Fruit fly (Drosophila melanogaster) whole organism, embryonic: ENCODE measurements around the gene hyd.

Experiments
- B-H1 ChIP-seq: fragments of 200-800 bp; sonication (Bioruptor generic); IDR thresholded peaks from 3 replicates; pipeline ENCODE4 v1.3.6; 2022; ENCODE audit warnings: missing biosample characterization, missing genetic modification characterization
- Bteb2 ChIP-seq: fragments of 200-800 bp; sonication (Bioruptor generic); optimal IDR thresholded peaks from 2 replicates; lab custom pipeline; 2016; ENCODE audit warnings: missing biosample characterization, missing genetic modification characterization
- CG10267 ChIP-seq: fragments of 200-800 bp; sonication (Bioruptor generic); optimal IDR thresholded peaks from 2 replicates; lab custom pipeline; 2018; ENCODE audit warnings: missing biosample characterization, mild to moderate bottlenecking, missing genetic modification characterization, moderate library complexity
- CG16813 ChIP-seq: fragments of 200-800 bp; sonication (Bioruptor generic); IDR thresholded peaks from 3 replicates; pipeline ENCODE4 v1.3.6; 2022; ENCODE audit warnings: missing biosample characterization, missing genetic modification characterization; ENCODE audit not compliant: partially characterized antibody
- CG17912 ChIP-seq: fragments of 200-800 bp; sonication (Bioruptor generic); optimal IDR thresholded peaks from 2 replicates; lab custom pipeline; 2018; ENCODE audit warnings: missing biosample characterization, mild to moderate bottlenecking, missing genetic modification characterization
- CG2116 ChIP-seq: fragments of 200-800 bp; sonication (Bioruptor generic); optimal IDR thresholded peaks from 3 replicates; lab custom pipeline; 2018; ENCODE audit warnings: missing biosample characterization, mild to moderate bottlenecking, missing genetic modification characterization
- CG2129 ChIP-seq: fragments of 200-800 bp; sonication (Bioruptor generic); IDR thresholded peaks from 2 replicates; pipeline ENCODE4 v1.3.6; 2022; ENCODE audit warnings: missing biosample characterization, missing genetic modification characterization; ENCODE audit not compliant: partially characterized antibody
- CG33213 ChIP-seq: fragments of 200-800 bp; sonication (Bioruptor generic); optimal IDR thresholded peaks from 3 replicates; lab custom pipeline; 2016; ENCODE audit warnings: missing biosample characterization, missing genetic modification characterization
- CG34224 ChIP-seq: fragments of 200-800 bp; sonication (Bioruptor generic); IDR thresholded peaks from 3 replicates; pipeline ENCODE4 v1.3.6; 2022; ENCODE audit warnings: missing biosample characterization, missing genetic modification characterization; ENCODE audit not compliant: partially characterized antibody
- CG3995 ChIP-seq: fragments of 200-800 bp; sonication (Bioruptor generic); optimal IDR thresholded peaks from 3 replicates; lab custom pipeline; 2016; ENCODE audit warnings: missing biosample characterization, missing genetic modification characterization
- CG6175 ChIP-seq: fragments of 200-800 bp; sonication (Bioruptor generic); IDR thresholded peaks from 3 replicates; pipeline ENCODE4 v1.3.6; 2022; ENCODE audit warnings: missing biosample characterization, missing genetic modification characterization
- CG7556 ChIP-seq: fragments of 200-800 bp; sonication (Bioruptor generic); optimal IDR thresholded peaks from 2 replicates; lab custom pipeline; 2017; ENCODE audit warnings: missing biosample characterization, mild to moderate bottlenecking, missing genetic modification characterization
- CG7928 ChIP-seq: fragments of 200-800 bp; sonication (Bioruptor generic); optimal IDR thresholded peaks from 2 replicates; lab custom pipeline; 2017; ENCODE audit warnings: missing biosample characterization, mild to moderate bottlenecking, missing genetic modification characterization
- CG8290 ChIP-seq, 3 experiments: fragments of 200-800 bp; sonication (Bioruptor generic); optimal IDR thresholded peaks; 2 replicates each; lab custom pipeline; 2016 to 2019; ENCODE audit warnings: missing biosample characterization in 3 of 3, missing genetic modification characterization in 3 of 3, mild to moderate bottlenecking in 2 of 3, moderate library complexity in 1 of 3
- Camta ChIP-seq: fragments of 200-800 bp; sonication (Bioruptor generic); optimal IDR thresholded peaks from 2 replicates; lab custom pipeline; 2016; ENCODE audit warnings: missing biosample characterization, missing genetic modification characterization
- D19B ChIP-seq: fragments of 200-800 bp; sonication (Bioruptor generic); optimal IDR thresholded peaks from 2 replicates; lab custom pipeline; 2017; ENCODE audit warnings: missing biosample characterization, mild to moderate bottlenecking, missing genetic modification characterization
- Dek ChIP-seq: fragments of 200-800 bp; sonication (Bioruptor generic); optimal IDR thresholded peaks from 3 replicates; lab custom pipeline; 2019; ENCODE audit warnings: missing biosample characterization, mild to moderate bottlenecking, missing genetic modification characterization, moderate library complexity
- Dfd ChIP-seq, 2 experiments: fragments of >200 bp; optimal IDR thresholded peaks; 2 replicates each; lab custom pipeline; 2017; ENCODE audit warnings: missing biosample characterization in 2 of 2, missing genetic modification characterization in 2 of 2
- Dll ChIP-seq: fragments of 200-800 bp; sonication (Bioruptor generic); IDR thresholded peaks from 4 replicates; pipeline ENCODE4 v1.3.6; 2022; ENCODE audit warnings: missing biosample characterization, missing genetic modification characterization; ENCODE audit not compliant: partially characterized antibody
- Dref ChIP-seq: fragments of 200-800 bp; sonication (Bioruptor generic); IDR thresholded peaks from 2 replicates; pipeline ENCODE4 v1.3.6; 2022; ENCODE audit warnings: missing biosample characterization, missing genetic modification characterization
- Drgx ChIP-seq: fragments of 200-800 bp; sonication (Bioruptor generic); IDR thresholded peaks from 2 replicates; pipeline ENCODE4 v1.3.6; 2022; ENCODE audit warnings: missing biosample characterization, missing genetic modification characterization
- E2f2 ChIP-seq: fragments of 200-800 bp; sonication (Bioruptor generic); IDR thresholded peaks from 2 replicates; pipeline ENCODE4 v1.3.6; 2022; ENCODE audit warnings: missing biosample characterization, missing genetic modification characterization
- MBD-R2 ChIP-seq: fragments of 200-800 bp; sonication (Bioruptor generic); IDR thresholded peaks from 2 replicates; pipeline ENCODE4 v1.3.6; 2022; ENCODE audit warnings: missing biosample characterization, missing genetic modification characterization
- NC2β ChIP-seq: fragments of 200-800 bp; sonication (Bioruptor generic); optimal IDR thresholded peaks from 2 replicates; lab custom pipeline; 2016; ENCODE audit warnings: missing biosample characterization, missing genetic modification characterization
- Spps ChIP-seq: fragments of 200-800 bp; sonication (Bioruptor generic); optimal IDR thresholded peaks from 2 replicates; lab custom pipeline; 2018; ENCODE audit warnings: missing biosample characterization, mild to moderate bottlenecking, missing genetic modification characterization
- ab ChIP-seq: fragments of 200-800 bp; sonication (Bioruptor generic); optimal IDR thresholded peaks from 2 replicates; lab custom pipeline; 2016; ENCODE audit warnings: missing biosample characterization, missing genetic modification characterization
- bab2 ChIP-seq: fragments of 200-800 bp; sonication (Bioruptor generic); optimal IDR thresholded peaks from 2 replicates; lab custom pipeline; 2016; ENCODE audit warnings: missing biosample characterization, missing genetic modification characterization
- bigmax ChIP-seq: fragments of 200-800 bp; sonication (Bioruptor generic); optimal IDR thresholded peaks from 2 replicates; lab custom pipeline; 2018; ENCODE audit warnings: missing biosample characterization, mild to moderate bottlenecking, missing genetic modification characterization
- btn ChIP-seq: fragments of 200-800 bp; sonication (Bioruptor generic); optimal IDR thresholded peaks from 2 replicates; lab custom pipeline; 2016; ENCODE audit warnings: missing biosample characterization, missing genetic modification characterization
- dmrt11E ChIP-seq: fragments of 200-800 bp; sonication (Bioruptor generic); optimal IDR thresholded peaks from 3 replicates; lab custom pipeline; 2018; ENCODE audit warnings: missing biosample characterization, mild to moderate bottlenecking, missing genetic modification characterization, moderate library complexity
- en ChIP-seq: fragments of 200-800 bp; sonication (Bioruptor generic); optimal IDR thresholded peaks from 2 replicates; lab custom pipeline; 2016; ENCODE audit warnings: missing biosample characterization, missing genetic modification characterization
- fd64A ChIP-seq: fragments of 200-800 bp; sonication (Bioruptor generic); optimal IDR thresholded peaks from 3 replicates; lab custom pipeline; 2018; ENCODE audit warnings: missing biosample characterization, mild to moderate bottlenecking, missing genetic modification characterization
- gcm2 ChIP-seq: fragments of 200-800 bp; sonication (Bioruptor generic); optimal IDR thresholded peaks from 2 replicates; lab custom pipeline; 2016; ENCODE audit warnings: missing biosample characterization, missing genetic modification characterization
- gem ChIP-seq: fragments of 200-800 bp; sonication (Bioruptor generic); optimal IDR thresholded peaks from 2 replicates; lab custom pipeline; 2019; ENCODE audit warnings: missing biosample characterization, mild to moderate bottlenecking, missing genetic modification characterization, moderate library complexity
- knrl ChIP-seq: fragments of 200-800 bp; sonication (Bioruptor generic); IDR thresholded peaks from 3 replicates; pipeline ENCODE4 v1.3.6; 2022; ENCODE audit warnings: missing biosample characterization, missing genetic modification characterization; ENCODE audit not compliant: partially characterized antibody
- ro ChIP-seq: fragments of 200-800 bp; sonication (Bioruptor generic); IDR thresholded peaks from 2 replicates; pipeline ENCODE4 v1.3.6; 2022; ENCODE audit warnings: missing biosample characterization, missing genetic modification characterization
- scrt ChIP-seq: fragments of 200-800 bp; sonication (Bioruptor generic); optimal IDR thresholded peaks from 2 replicates; lab custom pipeline; 2018; ENCODE audit warnings: missing biosample characterization, mild to moderate bottlenecking, missing genetic modification characterization, moderate library complexity
- sisA ChIP-seq: fragments of 200-800 bp; sonication (Bioruptor generic); IDR thresholded peaks from 2 replicates; pipeline ENCODE4 v1.3.6; 2022; ENCODE audit warnings: missing biosample characterization, missing genetic modification characterization
- slp2 ChIP-seq: fragments of 200-800 bp; sonication (Bioruptor generic); optimal IDR thresholded peaks from 2 replicates; lab custom pipeline; 2016; ENCODE audit warnings: missing biosample characterization, missing genetic modification characterization
- tgo ChIP-seq: fragments of 200-800 bp; sonication (Bioruptor generic); IDR thresholded peaks from 3 replicates; pipeline ENCODE4 v1.3.6; 2022; ENCODE audit warnings: missing biosample characterization, missing genetic modification characterization
- tx ChIP-seq: fragments of 200-800 bp; sonication (Bioruptor generic); optimal IDR thresholded peaks from 2 replicates; lab custom pipeline; 2016; ENCODE audit warnings: missing biosample characterization, missing genetic modification characterization
- unc-4 ChIP-seq: fragments of 200-800 bp; sonication (Bioruptor generic); IDR thresholded peaks from 2 replicates; pipeline ENCODE4 v1.3.6; 2022; ENCODE audit warnings: missing biosample characterization, missing genetic modification characterization; ENCODE audit not compliant: partially characterized antibody
- vnd ChIP-seq: fragments of 200-800 bp; sonication (Bioruptor generic); IDR thresholded peaks from 3 replicates; pipeline ENCODE4 v1.3.6; 2022; ENCODE audit warnings: missing biosample characterization, missing genetic modification characterization; ENCODE audit not compliant: partially characterized antibody
- wek ChIP-seq: fragments of 200-800 bp; sonication (Bioruptor generic); optimal IDR thresholded peaks from 3 replicates; lab custom pipeline; 2018; ENCODE audit warnings: missing biosample characterization, mild to moderate bottlenecking, missing genetic modification characterization, moderate library complexity
- yki ChIP-seq: fragments of >200 bp; optimal IDR thresholded peaks from 3 replicates; lab custom pipeline; 2018

hyd gene

dm6 chr3R:9756187-9756586, 30.8 kb upstream of the hyd start, which contains the start of the genes Alg12 and Rpt3R (continued):
- no peak for TF ChIP-seq ro (GFP tag; lab: Robert Waterston, UW)
- TF ChIP-seq B-H1 (GFP tag; lab: Robert Waterston, UW) = no peak
- no peak for TF ChIP-seq CG7928
- no peak for TF ChIP-seq en (GFP tag; lab: Kevin White, UChicago)
- TF ChIP-seq CG2116 = peak; percentile 56
- TF ChIP-seq knrl (GFP tag; lab: Robert Waterston, UW) = peak; percentile 32; the same call in 1 of the 3 replicates
- TF ChIP-seq Dll = peak; percentile 81
- no peak for TF ChIP-seq fd64A (GFP tag; lab: Kevin White, UChicago)
- no peak for TF ChIP-seq btn (GFP tag; lab: Kevin White, UChicago)
- TF ChIP-seq Camta (GFP tag; lab: Kevin White, UChicago) = no peak
- no peak for TF ChIP-seq Spps
- TF ChIP-seq slp2 = no peak
- TF ChIP-seq scrt (GFP tag; lab: Kevin White, UChicago) = peak; percentile 95
- TF ChIP-seq unc-4 = peak; percentile 62
- TF ChIP-seq Drgx (GFP tag; lab: Robert Waterston, UW) = no peak
- TF ChIP-seq bab2 (GFP tag; lab: Kevin White, UChicago) = no peak
- TF ChIP-seq wek (GFP tag; lab: Kevin White, UChicago) = no peak
- TF ChIP-seq ab = no peak
- peak; percentile 32 for TF ChIP-seq CG3995 (GFP tag; lab: Kevin White, UChicago)
- TF ChIP-seq gcm2 = no peak
- peak; percentile 11 for TF ChIP-seq CG10267 (tag; lab: Kevin White, UChicago)
- TF ChIP-seq gem (tag; lab: Kevin White, UChicago) = no peak
- TF ChIP-seq vnd = 0 out of 3 replicates have a peak, but pooled peaks have one; percentile 28
- no peak for TF ChIP-seq tgo (GFP tag; lab: Robert Waterston, UW)
- TF ChIP-seq NC2β (GFP tag; lab: Kevin White, UChicago) = no peak
- no peak for TF ChIP-seq CG33213
- peak; percentile 72 for TF ChIP-seq MBD-R2 (GFP tag; lab: Robert Waterston, UW)
- TF ChIP-seq D19B (GFP tag; lab: Kevin White, UChicago) = no peak
- peak; percentile 70 for TF ChIP-seq E2f2 (GFP tag; lab: Robert Waterston, UW)
- TF ChIP-seq dmrt11E = no peak
- no peak for TF ChIP-seq Dfd (GFP tag; optimal IDR thresholded peaks at IDR 0.05; lab: Kevin White, UChicago)
- no peak for TF ChIP-seq CG6175 (GFP tag; lab: Robert Waterston, UW)
- TF ChIP-seq CG34224 (GFP tag; lab: Robert Waterston, UW) = peak; percentile 70
- no peak for TF ChIP-seq bigmax
- peak; percentile 48; the same call in 2 of the 3 replicates for TF ChIP-seq CG16813
- no peak for TF ChIP-seq CG17912 (GFP tag; lab: Kevin White, UChicago)
- no peak for TF ChIP-seq CG7556 (GFP tag; lab: Kevin White, UChicago)
- TF ChIP-seq sisA = no peak
- peak; percentile 58 for TF ChIP-seq Dref
- TF ChIP-seq Bteb2 (GFP tag; lab: Kevin White, UChicago) = no peak
- no peak for TF ChIP-seq CG8290 (GFP tag; optimal IDR thresholded peaks at IDR 0.05; lab: Kevin White, UChicago)
- no peak for TF ChIP-seq CG8290 (tag; optimal IDR thresholded peaks at IDR 0.05; lab: Kevin White, UChicago)
- TF ChIP-seq CG2129 = 0 out of 2 replicates have a peak, but pooled peaks have one; percentile 26
- no peak for TF ChIP-seq yki
- no peak for TF ChIP-seq Dek (tag; lab: Kevin White, UChicago)
- no peak for TF ChIP-seq tx
